Fruit fly (Drosophila melanogaster) whole organism, embryonic: Measurements from ENCODE around the gene CG6066.

Source experiments
- Atf-2 ChIP-seq: fragments of 200-800 bp; sonication (Bioruptor generic); optimal IDR thresholded peaks from 2 replicates; lab custom pipeline; 2016; ENCODE audit warnings: missing biosample characterization, missing genetic modification characterization
- Awh ChIP-seq: fragments of 200-800 bp; sonication (Bioruptor generic); IDR thresholded peaks from 2 replicates; pipeline ENCODE4, ENCODE4 v1.3.6; 2022; ENCODE audit warnings: missing biosample characterization, missing genetic modification characterization
- Blimp-1 ChIP-seq: fragments of 200-800 bp; sonication (Bioruptor generic); optimal IDR thresholded peaks from 3 replicates; lab custom pipeline; 2018; ENCODE audit warnings: missing biosample characterization, missing genetic modification characterization, mild to moderate bottlenecking, moderate library complexity, missing genetic modification reagents
- Bteb2 ChIP-seq: fragments of 200-800 bp; sonication (Bioruptor generic); optimal IDR thresholded peaks from 2 replicates; lab custom pipeline; 2016; ENCODE audit warnings: missing biosample characterization, missing genetic modification characterization
- CG10366 ChIP-seq: fragments of 200-800 bp; sonication (Bioruptor generic); IDR thresholded peaks from 2 replicates; pipeline ENCODE4 v1.3.6; 2022; ENCODE audit warnings: missing biosample characterization, missing genetic modification characterization
- CG10654 ChIP-seq: fragments of 200-800 bp; sonication (Bioruptor generic); optimal IDR thresholded peaks from 2 replicates; lab custom pipeline; 2016; ENCODE audit warnings: missing biosample characterization, missing genetic modification characterization
- CG11085 ChIP-seq: fragments of 200-800 bp; sonication (Bioruptor generic); IDR thresholded peaks from 2 replicates; pipeline ENCODE4 v1.3.6; 2022; ENCODE audit warnings: missing biosample characterization, missing genetic modification characterization
- CG11696 ChIP-seq: fragments of 200-800 bp; sonication (Bioruptor generic); IDR thresholded peaks from 2 replicates; pipeline ENCODE4 v1.3.6; 2022; ENCODE audit warnings: missing biosample characterization, missing genetic modification characterization
- CG12236 ChIP-seq: fragments of 200-800 bp; sonication (Bioruptor generic); optimal IDR thresholded peaks from 2 replicates; lab custom pipeline; 2016; ENCODE audit warnings: missing biosample characterization, missing genetic modification characterization
- CG12769 ChIP-seq: fragments of 200-800 bp; sonication (Bioruptor generic); optimal IDR thresholded peaks from 2 replicates; lab custom pipeline; 2019; ENCODE audit warnings: missing biosample characterization, mild to moderate bottlenecking, missing genetic modification characterization, moderate library complexity
- CG13123 ChIP-seq: fragments of 200-800 bp; sonication (Bioruptor generic); optimal IDR thresholded peaks from 2 replicates; lab custom pipeline; 2016; ENCODE audit warnings: missing biosample characterization, missing genetic modification characterization
- CG14050 ChIP-seq: fragments of 200-800 bp; sonication (Bioruptor generic); IDR thresholded peaks from 3 replicates; pipeline ENCODE4 v1.3.6; 2022; ENCODE audit warnings: missing biosample characterization, missing genetic modification characterization
- CG15514 ChIP-seq: fragments of 200-800 bp; sonication (Bioruptor generic); optimal IDR thresholded peaks from 3 replicates; lab custom pipeline; 2017; ENCODE audit warnings: missing biosample characterization, missing genetic modification characterization, mild to moderate bottlenecking, moderate library complexity, missing genetic modification reagents
- CG17385 ChIP-seq: fragments of 200-800 bp; sonication (Bioruptor generic); optimal IDR thresholded peaks from 3 replicates; lab custom pipeline; 2018; ENCODE audit warnings: missing biosample characterization, mild to moderate bottlenecking, missing genetic modification characterization
- CG30403 ChIP-seq: fragments of 200-800 bp; sonication (Bioruptor generic); optimal IDR thresholded peaks from 3 replicates; lab custom pipeline; 2016; ENCODE audit warnings: missing biosample characterization, missing genetic modification characterization
- CG32767 ChIP-seq: fragments of 200-800 bp; sonication (Bioruptor generic); IDR thresholded peaks from 2 replicates; pipeline ENCODE4 v1.3.6; 2022; ENCODE audit warnings: missing biosample characterization, missing genetic modification characterization
- CG7357 ChIP-seq: fragments of 200-800 bp; sonication (Bioruptor generic); IDR thresholded peaks from 3 replicates; pipeline ENCODE4 v1.3.6; 2022; ENCODE audit warnings: missing biosample characterization, missing genetic modification characterization
- CG8290 ChIP-seq, 3 experiments: fragments of 200-800 bp; sonication (Bioruptor generic); optimal IDR thresholded peaks; 2 replicates each; lab custom pipeline; 2016 to 2019; ENCODE audit warnings: missing biosample characterization in 3 of 3, missing genetic modification characterization in 3 of 3, mild to moderate bottlenecking in 2 of 3, moderate library complexity in 1 of 3
- CG9876 ChIP-seq: fragments of 200-800 bp; sonication (Bioruptor generic); optimal IDR thresholded peaks from 2 replicates; lab custom pipeline; 2016; ENCODE audit warnings: missing biosample characterization, missing genetic modification characterization
- CoRest ChIP-seq: fragments of 200-800 bp; sonication (Bioruptor generic); optimal IDR thresholded peaks from 3 replicates; lab custom pipeline; 2018; ENCODE audit warnings: missing biosample characterization, mild to moderate bottlenecking, missing genetic modification characterization, moderate library complexity
- Fer1 ChIP-seq: fragments of 200-800 bp; sonication (Bioruptor generic); optimal IDR thresholded peaks from 2 replicates; lab custom pipeline; 2017; ENCODE audit warnings: missing biosample characterization, mild to moderate bottlenecking, missing genetic modification characterization
- Gug ChIP-seq: fragments of 200-800 bp; sonication (Bioruptor generic); IDR thresholded peaks from 4 replicates; pipeline ENCODE4 v1.3.6; 2022; ENCODE audit warnings: missing biosample characterization, missing genetic modification characterization
- HHEX ChIP-seq: fragments of 200-800 bp; sonication (Bioruptor generic); optimal IDR thresholded peaks from 3 replicates; lab custom pipeline; 2017; ENCODE audit warnings: missing biosample characterization, mild to moderate bottlenecking, missing genetic modification characterization, missing genetic modification reagents
- Hr51 ChIP-seq, 2 experiments: fragments of 200-800 bp; sonication (Bioruptor generic); optimal IDR thresholded peaks; 2 replicates in 1 of 2; 3 replicates in 1 of 2; lab custom pipeline; 2016 to 2018; ENCODE audit warnings: missing biosample characterization in 2 of 2, missing genetic modification characterization in 2 of 2, mild to moderate bottlenecking in 1 of 2, moderate library complexity in 1 of 2
- Med ChIP-seq: fragments of 200-800 bp; sonication (Bioruptor generic); peaks from one replicate; lab custom pipeline; 2016; ENCODE audit warnings: missing biosample characterization, missing genetic modification characterization, mild to moderate bottlenecking, inconsistent platforms, moderate library complexity
- NC2β ChIP-seq: fragments of 200-800 bp; sonication (Bioruptor generic); optimal IDR thresholded peaks from 2 replicates; lab custom pipeline; 2016; ENCODE audit warnings: missing biosample characterization, missing genetic modification characterization
- NfI ChIP-seq: fragments of 200-800 bp; sonication (Bioruptor generic); optimal IDR thresholded peaks from 3 replicates; lab custom pipeline; 2018; ENCODE audit warnings: missing biosample characterization, mild to moderate bottlenecking, missing genetic modification characterization, moderate library complexity
- Six4 ChIP-seq: fragments of 200-800 bp; sonication (Bioruptor generic); optimal IDR thresholded peaks from 2 replicates; lab custom pipeline; 2016; ENCODE audit warnings: missing biosample characterization, missing genetic modification characterization
- Tbp ChIP-seq: fragments of >200 bp; optimal IDR thresholded peaks from 2 replicates; lab custom pipeline; 2018; ENCODE audit warnings: missing biosample characterization, missing genetic modification characterization
- ac ChIP-seq: fragments of 200-800 bp; sonication (Bioruptor generic); optimal IDR thresholded peaks from 3 replicates; lab custom pipeline; 2017; ENCODE audit warnings: missing biosample characterization, mild to moderate bottlenecking, missing genetic modification characterization
- ase ChIP-seq: fragments of 200-800 bp; sonication (Bioruptor generic); IDR thresholded peaks from 3 replicates; pipeline ENCODE4 v1.3.6; 2022; ENCODE audit warnings: missing biosample characterization, missing genetic modification characterization
- cg ChIP-seq: fragments of 200-800 bp; sonication (Bioruptor generic); optimal IDR thresholded peaks from 3 replicates; lab custom pipeline; 2019; ENCODE audit warnings: missing biosample characterization, mild to moderate bottlenecking, missing genetic modification characterization, moderate library complexity
- eve ChIP-seq, 2 experiments: fragments of >200 bp; optimal IDR thresholded peaks; 2 replicates each; lab custom pipeline; 2017; ENCODE audit warnings: missing biosample characterization in 2 of 2, missing genetic modification characterization in 2 of 2
- gem ChIP-seq: fragments of 200-800 bp; sonication (Bioruptor generic); optimal IDR thresholded peaks from 2 replicates; lab custom pipeline; 2019; ENCODE audit warnings: missing biosample characterization, mild to moderate bottlenecking, missing genetic modification characterization, moderate library complexity
- jing ChIP-seq: fragments of 200-800 bp; sonication (Bioruptor generic); optimal IDR thresholded peaks from 2 replicates; lab custom pipeline; 2018; ENCODE audit warnings: missing biosample characterization, mild to moderate bottlenecking, missing genetic modification characterization
- nerfin-1 ChIP-seq: fragments of 200-800 bp; sonication (Bioruptor generic); optimal IDR thresholded peaks from 3 replicates; lab custom pipeline; 2019; ENCODE audit warnings: missing biosample characterization, mild to moderate bottlenecking, missing genetic modification characterization, moderate library complexity
- odd ChIP-seq: fragments of 200-800 bp; sonication (Bioruptor generic); optimal IDR thresholded peaks from 2 replicates; lab custom pipeline; 2017; ENCODE audit warnings: missing biosample characterization, mild to moderate bottlenecking, missing genetic modification characterization
- pum ChIP-seq: fragments of 200-800 bp; sonication (Bioruptor generic); optimal IDR thresholded peaks from 2 replicates; lab custom pipeline; 2016; ENCODE audit warnings: missing biosample characterization, missing genetic modification characterization
- ranshi ChIP-seq: fragments of 200-800 bp; sonication (Bioruptor generic); IDR thresholded peaks from 2 replicates; pipeline ENCODE4 v1.3.6; 2022; ENCODE audit warnings: missing biosample characterization, missing genetic modification characterization
- rib ChIP-seq: fragments of 200-800 bp; sonication (Bioruptor generic); IDR thresholded peaks from 2 replicates; pipeline ENCODE4 v1.3.6; 2022; ENCODE audit warnings: missing biosample characterization, missing genetic modification characterization
- sens ChIP-seq: fragments of 200-800 bp; sonication (Bioruptor generic); peaks from one replicate; lab custom pipeline; 2016; ENCODE audit warnings: missing biosample characterization, missing genetic modification characterization
- slbo ChIP-seq: fragments of 200-800 bp; sonication (Bioruptor generic); IDR thresholded peaks from 2 replicates; pipeline ENCODE4 v1.3.6; 2022; ENCODE audit warnings: missing biosample characterization, missing genetic modification characterization
- tio ChIP-seq: fragments of 200-800 bp; sonication (Bioruptor generic); optimal IDR thresholded peaks from 2 replicates; lab custom pipeline; 2017; ENCODE audit warnings: missing biosample characterization, missing genetic modification characterization, inconsistent platforms
- toy ChIP-seq: fragments of 200-800 bp; sonication (Bioruptor generic); IDR thresholded peaks from 2 replicates; pipeline ENCODE4 v1.3.6; 2022; ENCODE audit warnings: missing biosample characterization, missing genetic modification characterization
- ttk ChIP-seq: fragments of 200-800 bp; sonication (Bioruptor generic); IDR thresholded peaks from 2 replicates; pipeline ENCODE4 v2.1.2; 2022; ENCODE audit warnings: missing biosample characterization, missing genetic modification characterization
- vvl ChIP-seq: fragments of 200-800 bp; sonication (Bioruptor generic); IDR thresholded peaks from 2 replicates; pipeline ENCODE4 v1.3.6; 2022; ENCODE audit warnings: missing biosample characterization, missing genetic modification characterization
- wor ChIP-seq: fragments of 200-800 bp; sonication (Bioruptor generic); IDR thresholded peaks from 2 replicates; pipeline ENCODE4 v1.3.6; 2022; ENCODE audit warnings: missing biosample characterization, missing genetic modification characterization
- z ChIP-seq: fragments of 200-800 bp; sonication (Bioruptor generic); IDR thresholded peaks from 3 replicates; pipeline ENCODE4 v1.3.6; 2022; ENCODE audit warnings: missing biosample characterization, missing genetic modification characterization
- zfh2 ChIP-seq: fragments of 200-800 bp; sonication (Bioruptor generic); optimal IDR thresholded peaks from 2 replicates; lab custom pipeline; 2016; ENCODE audit warnings: missing biosample characterization, missing genetic modification characterization

The CG6066 gene

DNA sequence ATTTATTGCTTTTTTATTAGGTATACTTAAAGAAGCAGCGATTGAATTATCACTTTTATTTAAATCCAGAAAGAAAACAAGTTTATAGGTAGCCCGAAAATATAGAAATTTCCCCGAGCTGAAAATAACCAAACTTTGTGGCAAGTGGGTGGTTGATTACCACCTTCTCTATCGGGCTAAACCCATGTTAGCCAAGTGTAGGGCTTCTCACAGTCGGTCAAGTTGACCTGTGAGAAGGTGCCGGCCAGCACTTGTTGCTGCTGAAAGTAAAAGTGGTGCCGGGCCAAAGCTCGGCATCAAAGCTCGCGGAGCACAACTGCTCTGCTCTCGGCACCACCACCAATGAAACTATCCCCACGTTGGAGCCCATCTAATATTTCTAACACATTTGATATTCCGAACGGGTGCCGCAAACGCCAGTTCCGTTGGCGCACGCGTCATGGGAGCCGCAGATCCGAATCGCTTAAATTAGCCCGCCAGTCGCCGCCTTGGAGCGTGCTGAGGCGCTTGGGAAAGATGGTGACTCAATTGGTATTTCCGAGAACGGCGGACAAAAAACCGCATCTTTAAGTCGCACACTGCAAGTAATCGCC lies 45.5 kb downstream of the CG6066 start (continued):
- TF ChIP-seq NfI (GFP tag; lab: Kevin White, UChicago), result peak; percentile 1
- no peak for TF ChIP-seq Six4 (GFP tag; lab: Kevin White, UChicago)
- no peak for TF ChIP-seq toy (GFP tag; lab: Robert Waterston, UW)
- TF ChIP-seq ac (GFP tag; lab: Kevin White, UChicago), result no peak
- no peak for TF ChIP-seq CG11696 (GFP tag; lab: Robert Waterston, UW)
- TF ChIP-seq HHEX, result peak; percentile 31
- TF ChIP-seq CoRest (tag; lab: Kevin White, UChicago), result no peak
- 0 out of 2 replicates have a peak, but pooled peaks have one; percentile 6 for TF ChIP-seq CG11085 (GFP tag; lab: Robert Waterston, UW)
- peak; percentile 1 for TF ChIP-seq CG17385
- peak; percentile 10 for TF ChIP-seq CG15514 (GFP tag; lab: Kevin White, UChicago)
- no peak for TF ChIP-seq Tbp (GFP tag; lab: Kevin White, UChicago)
- peak; percentile 58; the same call in 1 of the 2 replicates for TF ChIP-seq vvl (GFP tag; lab: Robert Waterston, UW)
- TF ChIP-seq CG13123 (GFP tag; lab: Kevin White, UChicago), result no peak
- TF ChIP-seq ranshi (GFP tag; lab: Robert Waterston, UW), result 0 out of 2 replicates have a peak, but pooled peaks have one; percentile 28
- no peak for TF ChIP-seq NC2β
- TF ChIP-seq tio, result no peak
- TF ChIP-seq cg (GFP tag; lab: Kevin White, UChicago), result peak; percentile 29
- no peak for TF ChIP-seq CG8290 (GFP tag; optimal IDR thresholded peaks at IDR 0.05; lab: Kevin White, UChicago)
- TF ChIP-seq CG8290 (tag; optimal IDR thresholded peaks at IDR 0.05; lab: Kevin White, UChicago), result peak in 1 of 2 experiments; percentile 17
- TF ChIP-seq odd (GFP tag; lab: Kevin White, UChicago), result no peak
- TF ChIP-seq slbo (GFP tag; lab: Robert Waterston, UW), result peak; percentile 32; the same call in 1 of the 2 replicates
- TF ChIP-seq ttk (GFP tag; lab: Robert Waterston, UW), result 0 out of 2 replicates have a peak, but pooled peaks have one; percentile 20
- TF ChIP-seq nerfin-1, result no peak
- no peak for TF ChIP-seq Awh (GFP tag; lab: Robert Waterston, UW)
- TF ChIP-seq CG10654 (GFP tag; lab: Kevin White, UChicago), result no peak
- peak; percentile 30; the same call in 1 of the 2 replicates for TF ChIP-seq CG10366
- TF ChIP-seq Atf-2 (GFP tag; lab: Kevin White, UChicago), result no peak
- no peak for TF ChIP-seq Fer1 (GFP tag; lab: Kevin White, UChicago)
- TF ChIP-seq CG30403 (GFP tag; lab: Kevin White, UChicago), result no peak
- TF ChIP-seq Hr51 (GFP tag; optimal IDR thresholded peaks at IDR 0.05; lab: Kevin White, UChicago), result peak in 1 of 2 experiments; percentile 25
- TF ChIP-seq jing (GFP tag; lab: Kevin White, UChicago), result no peak
- no peak for TF ChIP-seq CG32767
- TF ChIP-seq pum (GFP tag; lab: Kevin White, UChicago), result no peak
- TF ChIP-seq eve (GFP tag; optimal IDR thresholded peaks at IDR 0.05; lab: Kevin White, UChicago), result no peak
- TF ChIP-seq Med (GFP tag; lab: Kevin White, UChicago), result peak; percentile 86
- TF ChIP-seq zfh2 (GFP tag; lab: Kevin White, UChicago), result peak; percentile 9
- TF ChIP-seq CG12769 (tag; lab: Kevin White, UChicago), result peak; percentile 23
- TF ChIP-seq sens, result peak; percentile 67
- peak; percentile 49; the same call in 2 of the 3 replicates for TF ChIP-seq CG7357 (GFP tag; lab: Robert Waterston, UW)
- TF ChIP-seq CG14050 (GFP tag; lab: Robert Waterston, UW), result no peak
- TF ChIP-seq Bteb2 (GFP tag; lab: Kevin White, UChicago), result no peak
- TF ChIP-seq wor (GFP tag; lab: Robert Waterston, UW), result 0 out of 2 replicates have a peak, but pooled peaks have one; percentile 18
- no peak for TF ChIP-seq rib (GFP tag; lab: Robert Waterston, UW)
- no peak for TF ChIP-seq CG12236 (GFP tag; lab: Kevin White, UChicago)
- TF ChIP-seq ase (GFP tag; lab: Robert Waterston, UW), result 0 out of 3 replicates have a peak, but pooled peaks have one; percentile 31
- TF ChIP-seq gem, result peak; percentile 14
- TF ChIP-seq Blimp-1 (GFP tag; lab: Kevin White, UChicago), result peak; percentile 98
- TF ChIP-seq CG9876, result no peak
- 0 out of 3 replicates have a peak, but pooled peaks have one; percentile 8 for TF ChIP-seq z
- 0 out of 4 replicates have a peak, but pooled peaks have one; percentile 15 for TF ChIP-seq Gug (GFP tag; lab: Robert Waterston, UW)
